Worm (Caenorhabditis elegans) whole organism, L1 larva: ENCODE measurements around the gene F40F8.4.
A peak's percentile ranks its signal among the peaks of the same experiment; 100 is the strongest.

Experiments
- efl-1 ChIP-seq, 4 experiments: fragments of 150-350 bp; optimal IDR thresholded peaks in 3 of 4; peaks in 1 of 4; 1 replicate in 1 of 4; 2 replicates in 3 of 4; lab custom pipeline; 2014; ENCODE audit warnings: missing biosample characterization in 2 of 4, missing genetic modification characterization in 2 of 4, missing genetic modification reagents in 2 of 4
- egl-27 ChIP-seq, 2 experiments: fragments of 150-350 bp in 1 of 2; sonication (generic microtip); optimal IDR thresholded peaks; 3 replicates each; lab custom pipeline; 2017 to 2018; ENCODE audit warnings: missing biosample characterization in 2 of 2, missing genetic modification characterization in 2 of 2, missing genetic modification reagents in 2 of 2
- fos-1 ChIP-seq: fragments of 150-350 bp; optimal IDR thresholded peaks from 2 replicates; lab custom pipeline; 2014; ENCODE audit warnings: missing biosample characterization, missing genetic modification characterization
- lin-14 ChIP-seq: fragments of 200-800 bp; sonication (Bioruptor generic); optimal IDR thresholded peaks from 2 replicates; lab custom pipeline; 2018; ENCODE audit warnings: mild to moderate bottlenecking, missing genetic modification characterization, moderate library complexity, missing compliant biosample characterization
- lin-35 ChIP-seq, 2 experiments: fragments of 150-350 bp; optimal IDR thresholded peaks; 2 replicates each; lab custom pipeline; 2014; ENCODE audit warnings: missing biosample characterization in 2 of 2, missing genetic modification characterization in 2 of 2, missing genetic modification reagents in 2 of 2
- lsy-2 ChIP-seq, 2 experiments: fragments of 150-350 bp; optimal IDR thresholded peaks; 2 replicates each; lab custom pipeline; 2014; ENCODE audit warnings: missing biosample characterization in 2 of 2, missing genetic modification characterization in 2 of 2
- mdl-1 ChIP-seq, 2 experiments: fragments of 150-350 bp; optimal IDR thresholded peaks; 2 replicates each; lab custom pipeline; 2014 to 2017; ENCODE audit warnings: missing biosample characterization in 2 of 2, missing genetic modification characterization in 2 of 2, inconsistent platforms in 1 of 2

DNA sequence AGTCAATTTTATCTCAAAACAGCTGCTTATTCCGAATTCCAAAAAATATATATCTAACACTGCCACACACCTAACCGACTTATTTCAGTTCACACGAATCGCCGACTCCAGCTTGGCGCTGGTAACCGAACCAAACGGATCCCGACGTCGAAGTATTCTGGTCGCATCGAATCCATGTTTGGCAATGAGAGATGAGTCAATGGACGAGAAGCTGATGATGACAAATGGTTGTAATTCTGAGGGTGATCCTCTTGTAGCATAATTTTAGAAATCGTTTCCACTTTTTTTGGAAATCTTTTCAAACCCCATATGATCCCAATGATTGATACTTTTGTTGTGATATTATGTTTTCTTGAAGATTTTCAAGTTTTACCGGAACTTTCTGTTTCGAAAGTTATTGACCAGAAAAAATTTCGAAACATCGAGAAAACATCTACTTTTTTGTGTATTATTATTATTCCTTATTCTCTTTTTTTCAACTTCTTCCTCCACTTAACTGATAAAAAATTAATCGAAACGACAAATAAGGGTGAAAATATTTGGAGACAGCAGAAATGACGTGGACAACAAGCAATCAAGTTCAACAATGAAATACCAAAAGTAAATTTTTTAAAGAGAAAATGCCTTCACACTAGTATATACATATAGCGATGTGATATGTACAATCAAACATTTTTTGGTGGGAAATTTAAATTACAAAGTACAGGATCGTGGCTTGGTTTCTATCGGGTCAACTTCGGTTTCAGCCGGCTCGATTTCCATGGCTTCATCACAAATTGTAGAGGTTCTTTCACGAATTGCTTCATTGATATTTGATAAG is 10.0 kb upstream of the F40F8.4 start:
- TF ChIP-seq lsy-2 (tag; optimal IDR thresholded peaks at IDR 0.05; lab: Kevin White, UChicago): no peak
- no peak for TF ChIP-seq lin-14
- TF ChIP-seq fos-1 (tag; lab: Kevin White, UChicago): no peak
- no peak for TF ChIP-seq egl-27 (tag; optimal IDR thresholded peaks at IDR 0.05; lab: Kevin White, UChicago)
- TF ChIP-seq efl-1 (optimal IDR thresholded peaks at IDR 0.05; lab: Kevin White, UChicago): no peak
- no peak for TF ChIP-seq efl-1 (GFP tag; optimal IDR thresholded peaks at IDR 0.05 in 1 of 2; lab: Kevin White, UChicago)
- peak in 1 of 2 experiments; percentile 62 for TF ChIP-seq lin-35 (GFP tag; optimal IDR thresholded peaks at IDR 0.05; lab: Kevin White, UChicago)
- TF ChIP-seq mdl-1 (tag; optimal IDR thresholded peaks at IDR 0.05; lab: Kevin White, UChicago): no peak
